Worm (Caenorhabditis elegans) whole organism, young adult: ENCODE measurements around the gene C24D10.6.

Experiments
- ceh-100 ChIP-seq: fragments of 200-800 bp; sonication (Bioruptor generic); IDR thresholded peaks from 2 replicates; pipeline ENCODE4 v1.3.6; 2022; ENCODE audit warnings: missing genetic modification reagents, missing genetic modification characterization, missing compliant biosample characterization
- fkh-3 ChIP-seq: sonication (generic microtip); optimal IDR thresholded peaks from 2 replicates; lab custom pipeline; 2016; ENCODE audit warnings: mild to moderate bottlenecking, missing genetic modification characterization, missing compliant biosample characterization
- lag-1 ChIP-seq: fragments of 200-800 bp; sonication (Bioruptor generic); IDR thresholded peaks from 2 replicates; pipeline ENCODE4 v1.3.6; 2022; ENCODE audit warnings: missing genetic modification reagents, missing genetic modification characterization, missing compliant biosample characterization
- let-607 ChIP-seq, 2 experiments: fragments of 200-800 bp in 1 of 2; sonication (Bioruptor generic) in 1 of 2; sonication (generic microtip) in 1 of 2; optimal IDR thresholded peaks; 2 replicates each; lab custom pipeline; 2016 to 2018; ENCODE audit warnings: mild to moderate bottlenecking in 2 of 2, missing compliant biosample characterization in 2 of 2, missing genetic modification characterization in 2 of 2, moderate library complexity in 2 of 2, missing genotype in 1 of 2
- lin-26 ChIP-seq: fragments of 200-800 bp; sonication (Bioruptor generic); IDR thresholded peaks from 2 replicates; pipeline ENCODE4 v1.3.6; 2022; ENCODE audit warnings: missing genetic modification reagents, missing genetic modification characterization, missing compliant biosample characterization
- lin-35 ChIP-seq, 3 experiments: fragments of 150-350 bp in 2 of 3; sonication (generic microtip) in 1 of 3; optimal IDR thresholded peaks; 2 replicates each; lab custom pipeline; 2014 to 2018; ENCODE audit warnings: missing biosample characterization in 3 of 3, missing genetic modification characterization in 3 of 3, missing genetic modification reagents in 3 of 3
- lir-1 ChIP-seq: fragments of 200-800 bp; sonication (Bioruptor generic); conservative IDR thresholded peaks from 2 replicates; pipeline ENCODE4 v1.3.6; 2022; ENCODE audit warnings: missing genetic modification reagents, missing genetic modification characterization, missing compliant biosample characterization
- pha-4 ChIP-seq: fragments of 150-350 bp; sonication (generic microtip); optimal IDR thresholded peaks from 2 replicates; lab custom pipeline; 2014; ENCODE audit warnings: missing biosample characterization, missing genetic modification reagents, missing genetic modification characterization
- tbp1 ChIP-seq: fragments of 200-800 bp; sonication (Bioruptor generic); optimal IDR thresholded peaks from 2 replicates; lab custom pipeline; 2018; ENCODE audit warnings: mild to moderate bottlenecking, missing genetic modification characterization, missing compliant biosample characterization

DNA sequence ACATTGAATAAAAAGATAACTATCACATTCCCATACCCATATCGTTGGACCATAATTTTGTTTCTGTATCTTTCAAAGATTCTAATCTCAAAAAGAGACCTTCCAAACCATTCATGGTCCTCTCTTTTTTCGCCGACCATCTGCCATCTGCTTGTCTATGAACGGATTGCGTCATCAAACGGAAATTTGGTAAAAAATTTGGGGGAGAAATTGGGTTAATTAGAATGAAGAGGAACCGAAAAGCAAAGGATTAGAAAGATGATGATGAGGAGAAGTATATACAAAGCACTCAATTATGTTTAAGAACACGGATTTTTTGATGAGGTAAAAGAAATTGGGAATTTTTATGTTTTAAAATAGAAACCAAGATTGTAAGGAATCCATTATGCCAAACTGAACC, 50.1 kb downstream of the C24D10.6 start:
- TF ChIP-seq tbp1 (GFP tag; lab: Kevin White, UChicago), result no peak
- no peak for TF ChIP-seq fkh-3
- no peak for TF ChIP-seq let-607 (tag; optimal IDR thresholded peaks at IDR 0.05; lab: Kevin White, UChicago)
- no peak for TF ChIP-seq lin-26 (GFP tag; lab: Robert Waterston, UW)
- no peak for TF ChIP-seq ceh-100 (GFP tag; lab: Robert Waterston, UW)
- no peak for TF ChIP-seq pha-4
- no peak for TF ChIP-seq lin-35 (GFP tag; optimal IDR thresholded peaks at IDR 0.05; lab: Kevin White, UChicago)
- no peak for TF ChIP-seq lir-1
- TF ChIP-seq lag-1 (GFP tag; lab: Robert Waterston, UW), result no peak
